Worm (Caenorhabditis elegans): Measurements from ENCODE around the gene Y62H9A.10.

DNA sequence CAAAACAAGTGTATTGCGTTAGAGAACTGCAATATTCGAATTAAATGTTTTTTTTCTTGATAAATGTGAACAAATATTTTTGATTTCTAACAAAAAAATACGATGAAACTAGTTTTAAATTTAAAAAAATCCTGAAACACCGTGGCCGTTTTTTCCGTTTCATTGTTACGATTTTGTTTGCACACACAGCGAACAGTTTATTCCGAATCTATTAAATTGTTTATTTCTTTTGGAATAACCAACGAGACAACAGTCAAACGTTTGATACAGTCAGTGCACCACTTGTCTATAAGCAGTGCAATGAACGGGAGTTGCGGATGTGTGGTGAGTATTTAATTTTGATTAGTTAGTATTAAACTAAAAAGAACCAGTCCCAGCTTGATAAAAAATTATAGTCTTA, 14.1 kb upstream of the Y62H9A.10 start, which contains the start of gene Y62H9A.13:
- TF ChIP-seq him-1 (tag; optimal IDR thresholded peaks at IDR 0.05), result no peak
- TF ChIP-seq W03F9.2 (tag; optimal IDR thresholded peaks at IDR 0.05), result no peak
- TF ChIP-seq dao-5 (tag; optimal IDR thresholded peaks at IDR 0.05), result no peak

Data from whole organism, L4/young adult.